Worm (Caenorhabditis elegans): Measurements from ENCODE around the gene F40B5.2.

The F40B5.2 gene

ce11 chrX:8327800-8328199, 39.9 kb upstream of the F40B5.2 start, which contains the start of gene F55E10.4:
F55E10.4 (minus strand) TSS chrX:8327900.
- TF ChIP-seq sdz-38 (tag; optimal IDR thresholded peaks at IDR 0.05) (no peak), ets-4 (GFP tag; optimal IDR thresholded peaks at IDR 0.05) (no peak), ztf-22 (GFP tag; optimal IDR thresholded peaks at IDR 0.05) (no peak)

- no peak for TF ChIP-seq snpc-1.3 (tag; optimal IDR thresholded peaks at IDR 0.05; ENCODE audit: insufficient read depth)
- TF ChIP-seq atf-7 (tag; optimal IDR thresholded peaks at IDR 0.05), result no peak
- TF ChIP-seq attf-6 (GFP tag; IDR thresholded peaks at IDR 0.05), result no peak
- TF ChIP-seq lag-1 (GFP tag; IDR thresholded peaks at IDR 0.05), result no peak
Measured at ce11 chrX:8340393-8340792, 27.3 kb upstream of the F40B5.2 start, which contains the start of gene F55E10.2. F55E10.2 (plus strand) TSS chrX:8340693.

- TF ChIP-seq egl-18 (GFP tag; IDR thresholded peaks at IDR 0.05) (no peak), ztf-6 (GFP tag; IDR thresholded peaks at IDR 0.05) (no peak), F39B2.1 (GFP tag; IDR thresholded peaks at IDR 0.05) (no peak), ets-4 (GFP tag; optimal IDR thresholded peaks at IDR 0.05) (no peak), lsy-27 (tag; optimal IDR thresholded peaks at IDR 0.05; ENCODE audit: borderline replicate concordance, insufficient read depth) (no peak), atf-7 (tag; optimal IDR thresholded peaks at IDR 0.05) (no peak), ceh-79 (tag; optimal IDR thresholded peaks at IDR 0.05) (no peak), ccch-3 (GFP tag; optimal IDR thresholded peaks at IDR 0.05) (no peak), pbrm-1 (GFP tag; IDR thresholded peaks at IDR 0.05) (no peak), cebp-1 (GFP tag; IDR thresholded peaks at IDR 0.05) (no peak), cebp-1 (tag; optimal IDR thresholded peaks at IDR 0.05) (no peak), F23B12.7 (tag; optimal IDR thresholded peaks at IDR 0.05; ENCODE audit: insufficient read depth) (no peak), pha-4 (tag; optimal IDR thresholded peaks at IDR 0.05) (no peak), hlh-12 (tag; optimal IDR thresholded peaks at IDR 0.05) (no peak), hrde-1 (tag; optimal IDR thresholded peaks at IDR 0.05; ENCODE audit: borderline replicate concordance) (no peak), F52B5.7 (tag; optimal IDR thresholded peaks at IDR 0.05) (no peak)
Measured at ce11 chrX:8341675-8342074, 26.0 kb upstream of the F40B5.2 start, which contains the start of gene F55E10.1. F55E10.1 (plus strand) TSS chrX:8341975.

ce11 chrX:8346248-8346647, 21.4 kb upstream of the F40B5.2 start, which contains the start of gene drd-5:
drd-5 (minus strand) TSS chrX:8346348.
- no peak for TF ChIP-seq aptf-3 (GFP tag; IDR thresholded peaks at IDR 0.05)
- TF ChIP-seq hmg-20 (GFP tag; IDR thresholded peaks at IDR 0.05), result no peak
- no peak for TF ChIP-seq ceh-100 (GFP tag; IDR thresholded peaks at IDR 0.05)
- TF ChIP-seq chd-7 (tag; optimal IDR thresholded peaks at IDR 0.05), result no peak
- TF ChIP-seq unc-130 (GFP tag; optimal IDR thresholded peaks at IDR 0.05), result no peak
- TF ChIP-seq lin-26 (GFP tag; IDR thresholded peaks at IDR 0.05), result no peak
- TF ChIP-seq lin-40 (tag; optimal IDR thresholded peaks at IDR 0.05), result no peak
- TF ChIP-seq madf-3 (GFP tag; IDR thresholded peaks at IDR 0.05), result no peak
- no peak for TF ChIP-seq somi-1 (GFP tag; optimal IDR thresholded peaks at IDR 0.05)

- TF ChIP-seq ztf-3 (GFP tag; optimal IDR thresholded peaks at IDR 0.05) (no peak), let-526 (GFP tag; IDR thresholded peaks at IDR 0.05) (0 out of 2 replicates have a peak, but pooled peaks have one; percentile 25)
Measured at ce11 chrX:8350984-8351383, 16.7 kb upstream of the F40B5.2 start, which contains the start of gene npr-28. npr-28 (minus strand) TSS chrX:8351084.
